Worm (Caenorhabditis elegans): ENCODE results near the gene dlat-1.

- TF ChIP-seq spr-1 (tag; optimal IDR thresholded peaks at IDR 0.05) = no peak
- TF ChIP-seq fos-1 (tag; optimal IDR thresholded peaks at IDR 0.05) = no peak
Measured at ce11 chrV:14396123-14396669, 50.9 kb downstream of the dlat-1 start.

Data from whole organism, L4 larva.